Worm (Caenorhabditis elegans): Measurements from ENCODE around the gene pygl-1.
"Not testable (repeated sequence)": the region's sequence is repeated elsewhere in the genome, so short reads cannot be mapped to it uniquely, and the experiment has no call there.

Gene pygl-1

ce11 chrV:3610709-3611108, 31.9 kb downstream of the pygl-1 start:
- TF ChIP-seq snpc-4 (tag; optimal IDR thresholded peaks at IDR 0.05) (no peak), nhr-43 (tag; optimal IDR thresholded peaks at IDR 0.05; ENCODE audit: poor library complexity, severe bottlenecking) (peak; percentile 47), daf-12 (tag; optimal IDR thresholded peaks at IDR 0.05) (no peak), nhr-23 (tag; optimal IDR thresholded peaks at IDR 0.05) (peak; percentile 26), ztf-11 (tag; optimal IDR thresholded peaks at IDR 0.05) (no peak)

- no peak for TF ChIP-seq lin-15B (tag; optimal IDR thresholded peaks at IDR 0.05)
- no peak for TF ChIP-seq R02D3.7 (tag; optimal IDR thresholded peaks at IDR 0.05)
- TF ChIP-seq lsy-12 (tag; optimal IDR thresholded peaks at IDR 0.05) = no peak
- no peak for TF ChIP-seq ceh-16 (tag; optimal IDR thresholded peaks at IDR 0.05)
- TF ChIP-seq ztf-11 (tag; optimal IDR thresholded peaks at IDR 0.05) = no peak
- no peak for TF ChIP-seq elt-2 (tag; optimal IDR thresholded peaks at IDR 0.05)
- no peak for TF ChIP-seq daf-12 (tag; optimal IDR thresholded peaks at IDR 0.05)
- TF ChIP-seq egl-27 (tag; optimal IDR thresholded peaks at IDR 0.05) = no peak
- no peak for TF ChIP-seq nhr-11 (tag; optimal IDR thresholded peaks at IDR 0.05)
- no peak for TF ChIP-seq nhr-12 (tag; optimal IDR thresholded peaks at IDR 0.05)
- TF ChIP-seq ceh-82 (tag; optimal IDR thresholded peaks at IDR 0.05) = no peak
- no peak for TF ChIP-seq mdl-1 (tag; optimal IDR thresholded peaks at IDR 0.05)
- no peak for TF ChIP-seq unc-39 (tag; optimal IDR thresholded peaks at IDR 0.05)
- TF ChIP-seq unc-62 (GFP tag; optimal IDR thresholded peaks at IDR 0.05) = no peak
- TF ChIP-seq tbx-2 (tag; optimal IDR thresholded peaks at IDR 0.05) = no peak
- no peak for TF ChIP-seq nhr-76 (tag; optimal IDR thresholded peaks at IDR 0.05)
- no peak for TF ChIP-seq hmg-11 (tag; optimal IDR thresholded peaks at IDR 0.05)
Observed at ce11 chrV:3611654-3612053, 32.8 kb downstream of the pygl-1 start, which contains the start of gene T22F3.10. T22F3.10 (minus strand) TSS chrV:3611754.

ce11 chrV:3613042-3613441, 34.2 kb downstream of the pygl-1 start:
- TF ChIP-seq nhr-67 (tag; optimal IDR thresholded peaks at IDR 0.05) = no peak

ce11 chrV:3614397-3614796, 35.6 kb downstream of the pygl-1 start, which contains the start of gene T22F3.11:
T22F3.11 (minus strand) TSS chrV:3614553.
- no peak for TF ChIP-seq lsy-12 (tag; optimal IDR thresholded peaks at IDR 0.05)
- no peak for TF ChIP-seq ceh-16 (tag; optimal IDR thresholded peaks at IDR 0.05)
- no peak for TF ChIP-seq nhr-11 (tag; optimal IDR thresholded peaks at IDR 0.05)
- no peak for TF ChIP-seq daf-12 (tag; optimal IDR thresholded peaks at IDR 0.05)
- no peak for TF ChIP-seq nhr-43 (tag; optimal IDR thresholded peaks at IDR 0.05; ENCODE audit: poor library complexity, severe bottlenecking)
- TF ChIP-seq sea-2 (GFP tag; optimal IDR thresholded peaks at IDR 0.05) = no peak
- no peak for TF ChIP-seq mml-1 (tag; optimal IDR thresholded peaks at IDR 0.05)
- TF ChIP-seq elt-1 (tag; optimal IDR thresholded peaks at IDR 0.05) = no peak

ce11 chrV:3616844-3617243, 38.0 kb downstream of the pygl-1 start:
- TF ChIP-seq nhr-76 (tag; optimal IDR thresholded peaks at IDR 0.05) (no peak), mdl-1 (tag; optimal IDR thresholded peaks at IDR 0.05) (no peak), jun-1 (tag; optimal IDR thresholded peaks at IDR 0.05) (no peak), nhr-237 (tag; optimal IDR thresholded peaks at IDR 0.05) (no peak), elt-2 (tag; optimal IDR thresholded peaks at IDR 0.05) (no peak), fkh-2 (tag; optimal IDR thresholded peaks at IDR 0.05) (no peak), egl-5 (tag; optimal IDR thresholded peaks at IDR 0.05) (no peak), nhr-28 (tag; optimal IDR thresholded peaks at IDR 0.05) (no peak), ZK546.5 (tag; optimal IDR thresholded peaks at IDR 0.05) (no peak), elt-3 (tag; optimal IDR thresholded peaks at IDR 0.05) (no peak), ama-1 (optimal IDR thresholded peaks at IDR 0.05) (no peak), ztf-11 (tag; optimal IDR thresholded peaks at IDR 0.05) (no peak), zag-1 (tag; optimal IDR thresholded peaks at IDR 0.05) (no peak), R02D3.7 (tag; optimal IDR thresholded peaks at IDR 0.05) (no peak), snpc-4 (tag; optimal IDR thresholded peaks at IDR 0.05) (no peak), ceh-16 (tag; optimal IDR thresholded peaks at IDR 0.05) (no peak)

ce11 chrV:3620608-3621007, 41.8 kb downstream of the pygl-1 start, which contains the start of gene srx-93:
srx-93 (minus strand) TSS chrV:3620708.
- TF ChIP-seq ceh-82, ceh-16, mml-1 (tag; optimal IDR thresholded peaks at IDR 0.05): not testable (repeated sequence)
